Fruit fly (Drosophila melanogaster) whole organism, embryonic: Measurements from ENCODE around the gene Uggt.
A peak's percentile ranks its signal among the peaks of the same experiment; 100 is the strongest.

Source experiments
- BEAF-32 ChIP-seq: fragments of 200-800 bp; sonication (Bioruptor generic); optimal IDR thresholded peaks from 3 replicates; lab custom pipeline; 2017; ENCODE audit warnings: missing biosample characterization, missing genetic modification characterization, mild to moderate bottlenecking, moderate library complexity, missing genetic modification reagents
- CG10431 ChIP-seq: fragments of 200-800 bp; sonication (Bioruptor generic); optimal IDR thresholded peaks from 3 replicates; lab custom pipeline; 2018; ENCODE audit warnings: missing biosample characterization, mild to moderate bottlenecking, missing genetic modification characterization
- CG13775 ChIP-seq: fragments of 200-800 bp; sonication (Bioruptor generic); optimal IDR thresholded peaks from 3 replicates; lab custom pipeline; 2017; ENCODE audit warnings: missing biosample characterization, mild to moderate bottlenecking, missing genetic modification characterization
- CG14441 ChIP-seq: fragments of 200-800 bp; sonication (Bioruptor generic); IDR thresholded peaks from 2 replicates; pipeline ENCODE4 v1.3.6; 2022; ENCODE audit warnings: missing biosample characterization, missing genetic modification characterization
- CG14710 ChIP-seq: fragments of 200-800 bp; sonication (Bioruptor generic); optimal IDR thresholded peaks from 3 replicates; lab custom pipeline; 2019; ENCODE audit warnings: missing biosample characterization, mild to moderate bottlenecking, missing genetic modification characterization, moderate library complexity
- CG14860 ChIP-seq: fragments of 200-800 bp; sonication (Bioruptor generic); IDR thresholded peaks from 3 replicates; pipeline ENCODE4 v1.3.6; 2022; ENCODE audit warnings: missing biosample characterization, missing genetic modification characterization; ENCODE audit not compliant: partially characterized antibody
- CG16813 ChIP-seq: fragments of 200-800 bp; sonication (Bioruptor generic); IDR thresholded peaks from 3 replicates; pipeline ENCODE4 v1.3.6; 2022; ENCODE audit warnings: missing biosample characterization, missing genetic modification characterization; ENCODE audit not compliant: partially characterized antibody
- CG18599 ChIP-seq: fragments of 200-800 bp; sonication (Bioruptor generic); optimal IDR thresholded peaks from 3 replicates; lab custom pipeline; 2017; ENCODE audit warnings: missing biosample characterization, missing genetic modification characterization, mild to moderate bottlenecking, moderate library complexity, missing genetic modification reagents
- CG2199 ChIP-seq: fragments of 200-800 bp; sonication (Bioruptor generic); IDR thresholded peaks from 3 replicates; pipeline ENCODE4 v1.3.6; 2022; ENCODE audit warnings: missing biosample characterization, missing genetic modification characterization
- CG2202 ChIP-seq: fragments of 200-800 bp; sonication (Bioruptor generic); optimal IDR thresholded peaks from 2 replicates; lab custom pipeline; 2018; ENCODE audit warnings: missing biosample characterization, mild to moderate bottlenecking, missing genetic modification characterization
- CG30020 ChIP-seq: fragments of 200-800 bp; optimal IDR thresholded peaks from 2 replicates; lab custom pipeline; 2019; ENCODE audit warnings: missing biosample characterization, mild to moderate bottlenecking, missing genetic modification characterization, moderate library complexity
- CG3065 ChIP-seq: fragments of 200-800 bp; sonication (Bioruptor generic); optimal IDR thresholded peaks from 2 replicates; lab custom pipeline; 2016; ENCODE audit warnings: missing biosample characterization, missing genetic modification characterization
- CG3163 ChIP-seq: fragments of 200-800 bp; sonication (Bioruptor generic); optimal IDR thresholded peaks from 3 replicates; lab custom pipeline; 2016; ENCODE audit warnings: missing biosample characterization, missing genetic modification characterization
- CG32772 ChIP-seq: fragments of 200-800 bp; sonication (Bioruptor generic); IDR thresholded peaks from 2 replicates; pipeline ENCODE4 v1.3.6; 2022; ENCODE audit warnings: missing biosample characterization, missing genetic modification characterization
- CG3995 ChIP-seq: fragments of 200-800 bp; sonication (Bioruptor generic); optimal IDR thresholded peaks from 3 replicates; lab custom pipeline; 2016; ENCODE audit warnings: missing biosample characterization, missing genetic modification characterization
- CG43689 ChIP-seq: fragments of 200-800 bp; sonication (Bioruptor generic); IDR thresholded peaks from 2 replicates; pipeline ENCODE4 v1.3.6; 2022; ENCODE audit warnings: missing biosample characterization, missing genetic modification characterization
- CG4424 ChIP-seq: fragments of 200-800 bp; sonication (Bioruptor generic); optimal IDR thresholded peaks from 3 replicates; lab custom pipeline; 2016; ENCODE audit warnings: missing biosample characterization, missing genetic modification characterization
- CG4854 ChIP-seq: fragments of 200-800 bp; sonication (Bioruptor generic); optimal IDR thresholded peaks from 2 replicates; lab custom pipeline; 2016; ENCODE audit warnings: missing biosample characterization, missing genetic modification characterization, inconsistent platforms
- CG6175 ChIP-seq: fragments of 200-800 bp; sonication (Bioruptor generic); IDR thresholded peaks from 3 replicates; pipeline ENCODE4 v1.3.6; 2022; ENCODE audit warnings: missing biosample characterization, missing genetic modification characterization
- CG7357 ChIP-seq: fragments of 200-800 bp; sonication (Bioruptor generic); IDR thresholded peaks from 3 replicates; pipeline ENCODE4 v1.3.6; 2022; ENCODE audit warnings: missing biosample characterization, missing genetic modification characterization
- CG8944 ChIP-seq: fragments of 200-800 bp; sonication (Bioruptor generic); optimal IDR thresholded peaks from 3 replicates; lab custom pipeline; 2016; ENCODE audit warnings: missing biosample characterization, missing genetic modification characterization
- CG9932 ChIP-seq: fragments of 200-800 bp; sonication (Bioruptor generic); IDR thresholded peaks from 2 replicates; pipeline ENCODE4 v1.3.6; 2022; ENCODE audit warnings: missing biosample characterization, missing genetic modification characterization
- CoRest ChIP-seq: fragments of 200-800 bp; sonication (Bioruptor generic); optimal IDR thresholded peaks from 3 replicates; lab custom pipeline; 2018; ENCODE audit warnings: missing biosample characterization, mild to moderate bottlenecking, missing genetic modification characterization, moderate library complexity
- Dip3 ChIP-seq: fragments of 200-800 bp; sonication (Bioruptor generic); optimal IDR thresholded peaks from 3 replicates; lab custom pipeline; 2016; ENCODE audit warnings: missing biosample characterization, missing genetic modification characterization
- Dll ChIP-seq: fragments of 200-800 bp; sonication (Bioruptor generic); IDR thresholded peaks from 4 replicates; pipeline ENCODE4 v1.3.6; 2022; ENCODE audit warnings: missing biosample characterization, missing genetic modification characterization; ENCODE audit not compliant: partially characterized antibody
- Dref ChIP-seq: fragments of 200-800 bp; sonication (Bioruptor generic); IDR thresholded peaks from 2 replicates; pipeline ENCODE4 v1.3.6; 2022; ENCODE audit warnings: missing biosample characterization, missing genetic modification characterization
- Elba2 ChIP-seq: fragments of 200-800 bp; sonication (Bioruptor generic); optimal IDR thresholded peaks from 3 replicates; lab custom pipeline; 2016; ENCODE audit warnings: missing biosample characterization, missing genetic modification characterization
- HHEX ChIP-seq: fragments of 200-800 bp; sonication (Bioruptor generic); optimal IDR thresholded peaks from 3 replicates; lab custom pipeline; 2017; ENCODE audit warnings: missing biosample characterization, mild to moderate bottlenecking, missing genetic modification characterization, missing genetic modification reagents
- HLH4C ChIP-seq: fragments of 200-800 bp; sonication (Bioruptor generic); IDR thresholded peaks from 3 replicates; pipeline ENCODE4 v1.3.6; 2022; ENCODE audit warnings: missing biosample characterization, missing genetic modification characterization; ENCODE audit not compliant: partially characterized antibody
- Opbp ChIP-seq: fragments of 200-800 bp; sonication (Bioruptor generic); IDR thresholded peaks from 3 replicates; pipeline ENCODE4 v1.3.6; 2022; ENCODE audit warnings: missing biosample characterization, missing genetic modification characterization; ENCODE audit not compliant: partially characterized antibody
- Poxn ChIP-seq: fragments of 200-800 bp; sonication (Bioruptor generic); IDR thresholded peaks from 2 replicates; pipeline ENCODE4 v1.3.6; 2022; ENCODE audit warnings: missing biosample characterization, missing genetic modification characterization
- TFAM ChIP-seq: fragments of 200-800 bp; sonication (Bioruptor generic); optimal IDR thresholded peaks from 2 replicates; lab custom pipeline; 2017; ENCODE audit warnings: missing biosample characterization, missing genetic modification characterization, inconsistent platforms
- Xbp1 ChIP-seq: fragments of 200-800 bp; sonication (Bioruptor generic); optimal IDR thresholded peaks from 3 replicates; lab custom pipeline; 2016; ENCODE audit warnings: missing biosample characterization, mild to moderate bottlenecking, missing genetic modification characterization
- amos ChIP-seq: fragments of 200-800 bp; sonication (Bioruptor generic); IDR thresholded peaks from 2 replicates; pipeline ENCODE4 v1.3.6; 2022; ENCODE audit warnings: missing biosample characterization, missing genetic modification characterization; ENCODE audit not compliant: partially characterized antibody
- bbx ChIP-seq: fragments of 200-800 bp; sonication (Bioruptor generic); IDR thresholded peaks from 2 replicates; pipeline ENCODE4 v1.3.6; 2022; ENCODE audit warnings: missing biosample characterization, missing genetic modification characterization; ENCODE audit not compliant: partially characterized antibody
- dan ChIP-seq: fragments of 200-800 bp; sonication (Bioruptor generic); IDR thresholded peaks from 2 replicates; pipeline ENCODE4 v1.3.6; 2022; ENCODE audit warnings: missing biosample characterization, missing genetic modification characterization
- disco-r ChIP-seq: fragments of 200-800 bp; sonication (Bioruptor generic); optimal IDR thresholded peaks from 2 replicates; lab custom pipeline; 2016; ENCODE audit warnings: missing biosample characterization, missing genetic modification characterization
- dmrt11E ChIP-seq: fragments of 200-800 bp; sonication (Bioruptor generic); optimal IDR thresholded peaks from 3 replicates; lab custom pipeline; 2018; ENCODE audit warnings: missing biosample characterization, mild to moderate bottlenecking, missing genetic modification characterization, moderate library complexity
- en ChIP-seq: fragments of 200-800 bp; sonication (Bioruptor generic); optimal IDR thresholded peaks from 2 replicates; lab custom pipeline; 2016; ENCODE audit warnings: missing biosample characterization, missing genetic modification characterization
- ken ChIP-seq: fragments of 200-800 bp; sonication (Bioruptor generic); IDR thresholded peaks from 3 replicates; pipeline ENCODE4 v1.3.6; 2022; ENCODE audit warnings: missing biosample characterization, missing genetic modification characterization
- knrl ChIP-seq: fragments of 200-800 bp; sonication (Bioruptor generic); IDR thresholded peaks from 3 replicates; pipeline ENCODE4 v1.3.6; 2022; ENCODE audit warnings: missing biosample characterization, missing genetic modification characterization; ENCODE audit not compliant: partially characterized antibody
- mld ChIP-seq: fragments of 200-800 bp; sonication (Bioruptor generic); IDR thresholded peaks from 3 replicates; pipeline ENCODE4 v1.3.6; 2022; ENCODE audit warnings: missing biosample characterization, missing genetic modification characterization; ENCODE audit not compliant: partially characterized antibody
- phol ChIP-seq: fragments of 200-800 bp; sonication (Bioruptor generic); optimal IDR thresholded peaks from 3 replicates; lab custom pipeline; 2018; ENCODE audit warnings: missing biosample characterization, mild to moderate bottlenecking, missing genetic modification characterization, moderate library complexity
- pros ChIP-seq: fragments of 200-800 bp; sonication (Bioruptor generic); optimal IDR thresholded peaks from 3 replicates; lab custom pipeline; 2019; ENCODE audit warnings: missing biosample characterization, mild to moderate bottlenecking, missing genetic modification characterization, moderate library complexity
- slbo ChIP-seq: fragments of 200-800 bp; sonication (Bioruptor generic); IDR thresholded peaks from 2 replicates; pipeline ENCODE4 v1.3.6; 2022; ENCODE audit warnings: missing biosample characterization, missing genetic modification characterization
- stc ChIP-seq: fragments of 200-800 bp; sonication (Bioruptor generic); IDR thresholded peaks from 2 replicates; pipeline ENCODE4 v1.3.6; 2022; ENCODE audit warnings: missing biosample characterization, missing genetic modification characterization
- vnd ChIP-seq: fragments of 200-800 bp; sonication (Bioruptor generic); IDR thresholded peaks from 3 replicates; pipeline ENCODE4 v1.3.6; 2022; ENCODE audit warnings: missing biosample characterization, missing genetic modification characterization; ENCODE audit not compliant: partially characterized antibody
- zen2 ChIP-seq: fragments of 200-800 bp; sonication (Bioruptor generic); IDR thresholded peaks from 3 replicates; pipeline ENCODE4 v1.3.6; 2022; ENCODE audit warnings: missing biosample characterization, missing genetic modification characterization; ENCODE audit not compliant: partially characterized antibody

Uggt gene

dm6 chr3L:18904772-18905601, 32.4 kb downstream of the Uggt start, which contains the start of the genes CSN1b and Prp6 (continued):
- 0 out of 3 replicates have a peak, but pooled peaks have one; percentile 48 for TF ChIP-seq CG14860 (GFP tag; lab: Robert Waterston, UW)
- no peak for TF ChIP-seq CG2202 (tag; lab: Kevin White, UChicago)
- no peak for TF ChIP-seq stc (GFP tag; lab: Robert Waterston, UW)
- no peak for TF ChIP-seq CG3065 (GFP tag; lab: Kevin White, UChicago)
- TF ChIP-seq disco-r: no peak
- no peak for TF ChIP-seq Dip3 (GFP tag; lab: Kevin White, UChicago)
- TF ChIP-seq Dref (GFP tag; lab: Robert Waterston, UW): peak; percentile 65
- TF ChIP-seq knrl: peak; percentile 67; the same call in 2 of the 3 replicates
- peak; percentile 60; the same call in 2 of the 3 replicates for TF ChIP-seq CG16813 (GFP tag; lab: Robert Waterston, UW)
- TF ChIP-seq CG18599 (GFP tag; lab: Kevin White, UChicago): no peak
- TF ChIP-seq CG14441 (GFP tag; lab: Robert Waterston, UW): no peak
- TF ChIP-seq CG14710: peak; percentile 60
- TF ChIP-seq CG4854 (GFP tag; lab: Kevin White, UChicago): no peak
- no peak for TF ChIP-seq CG43689 (GFP tag; lab: Robert Waterston, UW)
- TF ChIP-seq HHEX (GFP tag; lab: Kevin White, UChicago): no peak
- TF ChIP-seq CoRest (tag; lab: Kevin White, UChicago): peak; percentile 46
- peak; percentile 51; the same call in 1 of the 3 replicates for TF ChIP-seq vnd
- TF ChIP-seq Poxn (GFP tag; lab: Robert Waterston, UW): no peak
- TF ChIP-seq Elba2 (GFP tag; lab: Kevin White, UChicago): no peak
- TF ChIP-seq CG8944: no peak
- TF ChIP-seq Xbp1 (GFP tag; lab: Kevin White, UChicago): peak; percentile 21
- TF ChIP-seq CG2199: no peak
- no peak for TF ChIP-seq en (GFP tag; lab: Kevin White, UChicago)
- TF ChIP-seq CG9932 (GFP tag; lab: Robert Waterston, UW): peak; percentile 56
- TF ChIP-seq CG32772 (GFP tag; lab: Robert Waterston, UW): no peak
- no peak for TF ChIP-seq CG6175
- TF ChIP-seq Opbp (GFP tag; lab: Robert Waterston, UW): peak; percentile 48; the same call in 2 of the 3 replicates
- peak; percentile 33 for TF ChIP-seq CG4424
- peak; percentile 36 for TF ChIP-seq phol
- peak; percentile 65 for TF ChIP-seq CG30020 (tag; lab: Kevin White, UChicago)
- TF ChIP-seq zen2 (GFP tag; lab: Robert Waterston, UW): peak; percentile 67
- TF ChIP-seq ken (GFP tag; lab: Robert Waterston, UW): no peak
- TF ChIP-seq bbx: peak; percentile 51
- TF ChIP-seq slbo (GFP tag; lab: Robert Waterston, UW): peak; percentile 20; the same call in 1 of the 2 replicates
- no peak for TF ChIP-seq mld (GFP tag; lab: Robert Waterston, UW)
- TF ChIP-seq TFAM: no peak
- peak; percentile 82 for TF ChIP-seq CG3995 (GFP tag; lab: Kevin White, UChicago)
- peak; percentile 42; the same call in 1 of the 3 replicates for TF ChIP-seq HLH4C (GFP tag; lab: Robert Waterston, UW)
- no peak for TF ChIP-seq CG7357 (GFP tag; lab: Robert Waterston, UW)
- no peak for TF ChIP-seq CG10431 (GFP tag; lab: Kevin White, UChicago)
- TF ChIP-seq Dll: peak; percentile 73; the same call in 3 of the 4 replicates
- no peak for TF ChIP-seq pros (GFP tag; lab: Kevin White, UChicago)
- peak; percentile 60 for TF ChIP-seq amos (GFP tag; lab: Robert Waterston, UW)
- TF ChIP-seq CG3163 (GFP tag; lab: Kevin White, UChicago): no peak
- no peak for TF ChIP-seq dmrt11E (tag; lab: Kevin White, UChicago)
- TF ChIP-seq CG13775 (GFP tag; lab: Kevin White, UChicago): no peak
- no peak for TF ChIP-seq dan (GFP tag; lab: Robert Waterston, UW)
- peak; percentile 74 for TF ChIP-seq BEAF-32 (GFP tag; lab: Kevin White, UChicago)
